Worm (Caenorhabditis elegans) whole organism, L2 larva: Measurements from ENCODE around the gene C07A4.2.

Source experiments
- aly-2 ChIP-seq: fragments of 150-350 bp; optimal IDR thresholded peaks from 2 replicates; lab custom pipeline; 2014; ENCODE audit warnings: missing biosample characterization, missing genetic modification characterization
- ama-1 ChIP-seq: fragments of 150-350 bp; optimal IDR thresholded peaks from 2 replicates; lab custom pipeline; 2018; ENCODE audit warnings: inconsistent platforms
- blmp-1 ChIP-seq: sonication (generic microtip); optimal IDR thresholded peaks from 2 replicates; lab custom pipeline; 2017; ENCODE audit warnings: missing genetic modification characterization, mild to moderate bottlenecking, missing compliant biosample characterization, antibody characterized with exemption, moderate library complexity; ENCODE audit not compliant: insufficient read depth
- ceh-16 ChIP-seq: fragments of 150-350 bp; optimal IDR thresholded peaks from 2 replicates; lab custom pipeline; 2014; ENCODE audit warnings: missing biosample characterization, missing genetic modification characterization
- elt-1 ChIP-seq: fragments of 150-350 bp; optimal IDR thresholded peaks from 2 replicates; lab custom pipeline; 2014; ENCODE audit warnings: missing biosample characterization, missing genetic modification characterization
- fos-1 ChIP-seq: fragments of 150-350 bp; optimal IDR thresholded peaks from 2 replicates; lab custom pipeline; 2014; ENCODE audit warnings: missing biosample characterization, missing genetic modification characterization
- nhr-237 ChIP-seq: fragments of 150-350 bp; optimal IDR thresholded peaks from 2 replicates; lab custom pipeline; 2014; ENCODE audit warnings: missing biosample characterization, missing genetic modification characterization
- nhr-25 ChIP-seq: fragments of 150-350 bp; sonication (generic microtip); optimal IDR thresholded peaks from 3 replicates; lab custom pipeline; 2014; ENCODE audit warnings: missing biosample characterization, missing genetic modification characterization
- unc-39 ChIP-seq: fragments of 150-350 bp; optimal IDR thresholded peaks from 2 replicates; lab custom pipeline; 2014; ENCODE audit warnings: missing biosample characterization, missing genetic modification characterization
- unc-55 ChIP-seq: fragments of 150-350 bp; sonication (generic microtip); optimal IDR thresholded peaks from 3 replicates; lab custom pipeline; 2014; ENCODE audit warnings: missing biosample characterization, missing genetic modification reagents, missing genetic modification characterization
- unc-62 ChIP-seq: fragments of 150-350 bp; optimal IDR thresholded peaks from 2 replicates; lab custom pipeline; 2014; ENCODE audit warnings: missing biosample characterization, missing genetic modification reagents, missing genetic modification characterization
- ztf-4 ChIP-seq: fragments of 150-350 bp; optimal IDR thresholded peaks from 2 replicates; lab custom pipeline; 2014; ENCODE audit warnings: missing biosample characterization, missing genetic modification characterization

DNA sequence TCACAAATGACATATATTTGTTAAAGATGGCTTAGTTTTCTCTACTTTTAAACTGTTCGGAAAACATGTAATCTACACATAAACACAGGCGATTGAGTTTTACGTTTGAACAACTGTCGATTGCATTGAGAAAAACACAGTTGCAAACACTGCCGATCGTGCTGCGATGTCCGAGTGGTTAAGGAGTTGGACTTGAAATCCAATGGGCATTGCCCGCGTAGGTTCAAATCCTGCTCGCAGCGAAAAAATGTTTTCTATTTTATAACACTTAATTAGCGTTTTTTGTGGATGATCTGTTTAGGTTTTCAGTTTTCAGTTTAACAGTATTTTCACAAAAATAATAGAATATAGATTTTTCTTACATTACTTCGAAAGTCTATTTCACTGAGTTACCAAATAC is 47.7 kb upstream of the C07A4.2 start:
- TF ChIP-seq aly-2 (tag; lab: Kevin White, UChicago): no peak
- no peak for TF ChIP-seq fos-1
- TF ChIP-seq ceh-16 (tag; lab: Kevin White, UChicago): no peak
- TF ChIP-seq blmp-1 (tag; lab: Kevin White, UChicago): no peak
- TF ChIP-seq unc-39 (tag; lab: Kevin White, UChicago): no peak
- TF ChIP-seq nhr-25 (tag; lab: Kevin White, UChicago): no peak
- no peak for TF ChIP-seq ztf-4 (tag; lab: Kevin White, UChicago)
- no peak for TF ChIP-seq elt-1 (tag; lab: Kevin White, UChicago)
- TF ChIP-seq nhr-237 (tag; lab: Kevin White, UChicago): no peak
- TF ChIP-seq unc-62: no peak
- no peak for TF ChIP-seq ama-1 (lab: Kevin White, UChicago)
- TF ChIP-seq unc-55 (GFP tag; lab: Kevin White, UChicago): no peak
